Fruit fly (Drosophila melanogaster): Measurements from ENCODE around the gene vig2.
A peak's percentile ranks its signal among the peaks of the same experiment; 100 is the strongest.

vig2 gene

DNA sequence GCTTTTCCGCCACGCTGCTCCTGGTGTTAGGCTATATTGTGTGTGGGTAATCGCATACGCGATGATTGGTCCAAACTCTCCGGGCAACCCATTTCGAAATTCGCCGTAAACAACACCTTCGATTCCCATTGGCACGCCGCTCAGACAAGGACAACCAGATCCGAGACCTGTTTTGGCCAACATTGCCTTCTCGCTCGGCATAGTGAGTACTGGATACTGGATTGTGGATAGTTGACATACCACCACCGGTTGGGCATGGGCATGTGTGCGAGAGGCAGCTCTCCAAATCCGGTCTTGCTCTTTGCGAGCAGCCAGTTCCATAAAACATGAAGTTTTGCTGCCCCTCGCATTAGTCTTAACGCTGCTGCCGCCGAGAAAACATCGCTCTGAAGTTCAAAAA is 28.5 kb upstream of the vig2 start, which contains the start of gene fd96Cb (continued):
- TF ChIP-seq CG42726 (GFP tag; IDR thresholded peaks at IDR 0.05; ENCODE audit: partially characterized antibody) (no peak), cg (GFP tag; optimal IDR thresholded peaks at IDR 0.05) (peak; percentile 64), Nf-YA (GFP tag; IDR thresholded peaks at IDR 0.05) (peak; percentile 95)

DNA sequence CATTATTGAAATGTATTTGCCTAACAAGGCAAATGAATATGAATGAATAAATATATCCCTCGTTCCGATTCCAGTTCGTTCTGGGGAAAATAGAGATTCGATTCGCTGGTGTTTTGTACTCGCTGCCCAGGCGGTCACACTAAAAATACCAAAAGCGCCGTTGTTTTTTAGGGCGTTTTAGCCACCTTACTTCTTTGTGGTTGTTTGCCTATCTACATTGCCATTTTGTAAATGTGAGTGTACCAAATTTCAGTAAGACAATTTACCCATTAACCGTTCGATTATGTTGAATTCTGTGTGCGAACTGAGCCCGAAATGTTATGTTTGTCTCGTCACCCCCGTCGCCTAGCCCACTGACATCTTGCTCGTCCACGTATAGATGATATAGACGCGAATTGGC is 25.7 kb upstream of the vig2 start, which contains the start of the genes CG33095 and CG33096:
Gene CG33095 (plus strand): TSS at position 187 of the 400 bp plus-strand sequence.
Gene CG33096 (plus strand): TSS at position 187 of the 400 bp plus-strand sequence.
- TF ChIP-seq CG11398 (GFP tag; optimal IDR thresholded peaks at IDR 0.05): no peak
- TF ChIP-seq CG17568 (GFP tag; optimal IDR thresholded peaks at IDR 0.05): no peak
- TF ChIP-seq trem (tag; optimal IDR thresholded peaks at IDR 0.05): peak; percentile 35
- 0 out of 3 replicates have a peak, but pooled peaks have one; percentile 10 for TF ChIP-seq knrl (GFP tag; IDR thresholded peaks at IDR 0.05; ENCODE audit: partially characterized antibody)
- peak; percentile 83 for TF ChIP-seq MBD-R2 (GFP tag; IDR thresholded peaks at IDR 0.05)
- TF ChIP-seq CG16813 (GFP tag; IDR thresholded peaks at IDR 0.05; ENCODE audit: partially characterized antibody): 0 out of 3 replicates have a peak, but pooled peaks have one; percentile 43
- TF ChIP-seq CG9797 (GFP tag; optimal IDR thresholded peaks at IDR 0.05): peak; percentile 75
- TF ChIP-seq cg (GFP tag; optimal IDR thresholded peaks at IDR 0.05): peak; percentile 71
- peak; percentile 84 for TF ChIP-seq CG1603 (tag; optimal IDR thresholded peaks at IDR 0.05)
- peak; percentile 83 for TF ChIP-seq gsb-n (tag; optimal IDR thresholded peaks at IDR 0.05)
- TF ChIP-seq salm (tag; optimal IDR thresholded peaks at IDR 0.05): no peak
- no peak for TF ChIP-seq CG9727 (GFP tag; optimal IDR thresholded peaks at IDR 0.05)
- peak; percentile 27 for TF ChIP-seq Dp (GFP tag; optimal IDR thresholded peaks at IDR 0.05)
- peak; percentile 76 for TF ChIP-seq CG33213 (GFP tag; optimal IDR thresholded peaks at IDR 0.05)
- TF ChIP-seq CG34376 (GFP tag; optimal IDR thresholded peaks at IDR 0.05): no peak
- TF ChIP-seq Jarid2 (GFP tag; optimal IDR thresholded peaks at IDR 0.05): peak; percentile 21
- TF ChIP-seq Ets65A (GFP tag): peak; percentile 86
- TF ChIP-seq Med (GFP tag): peak; percentile 77
- TF ChIP-seq hkb (optimal IDR thresholded peaks at IDR 0.05): peak; percentile 31
- TF ChIP-seq hkb (GFP tag; IDR thresholded peaks at IDR 0.05): no peak
- TF ChIP-seq CG6689 (GFP tag; IDR thresholded peaks at IDR 0.05): peak; percentile 85
- peak; percentile 47 for TF ChIP-seq Ets97D (GFP tag; optimal IDR thresholded peaks at IDR 0.05)
- no peak for TF ChIP-seq dmrt99B (tag; optimal IDR thresholded peaks at IDR 0.05)
- TF ChIP-seq HmgD (GFP tag; optimal IDR thresholded peaks at IDR 0.05): peak; percentile 7
- peak; percentile 9 for TF ChIP-seq Sin3A (optimal IDR thresholded peaks at IDR 0.05)
- TF ChIP-seq row (GFP tag; IDR thresholded peaks at IDR 0.05): peak; percentile 88
- TF ChIP-seq chinmo (GFP tag; IDR thresholded peaks at IDR 0.05; ENCODE audit: partially characterized antibody): 0 out of 4 replicates have a peak, but pooled peaks have one; percentile 38
- peak; percentile 83 for TF ChIP-seq CG30020 (tag; optimal IDR thresholded peaks at IDR 0.05)
- no peak for TF ChIP-seq Hr39 (optimal IDR thresholded peaks at IDR 0.05)
- peak; percentile 98 for TF ChIP-seq CG15514 (GFP tag; optimal IDR thresholded peaks at IDR 0.05)
- no peak for TF ChIP-seq Six4 (GFP tag; optimal IDR thresholded peaks at IDR 0.05)
- peak; percentile 75 for TF ChIP-seq CG8290 (GFP tag; optimal IDR thresholded peaks at IDR 0.05)
- TF ChIP-seq CG8290 (tag; optimal IDR thresholded peaks at IDR 0.05): peak in 1 of 2 experiments; percentile 2
- TF ChIP-seq D19A (tag; optimal IDR thresholded peaks at IDR 0.05): peak; percentile 47
- peak; percentile 8 for TF ChIP-seq CG2116 (GFP tag; optimal IDR thresholded peaks at IDR 0.05)
- no peak for TF ChIP-seq CG3163 (GFP tag; optimal IDR thresholded peaks at IDR 0.05)
- TF ChIP-seq E2f2 (GFP tag; IDR thresholded peaks at IDR 0.05): peak; percentile 21; the same call in 1 of the 2 replicates
- no peak for TF ChIP-seq CG2202 (tag; optimal IDR thresholded peaks at IDR 0.05)
- peak; percentile 11 for TF ChIP-seq CG3995 (GFP tag; optimal IDR thresholded peaks at IDR 0.05)
- peak; percentile 31 for TF ChIP-seq BEAF-32 (GFP tag; optimal IDR thresholded peaks at IDR 0.05)
- TF ChIP-seq MESR4 (GFP tag; optimal IDR thresholded peaks at IDR 0.05): peak; percentile 92
- TF ChIP-seq pzg (GFP tag; optimal IDR thresholded peaks at IDR 0.05): peak; percentile 76
- peak; percentile 57 for TF ChIP-seq CG12659 (GFP tag; optimal IDR thresholded peaks at IDR 0.05)
- 0 out of 3 replicates have a peak, but pooled peaks have one; percentile 10 for TF ChIP-seq CG11695 (GFP tag; IDR thresholded peaks at IDR 0.05)
- peak; percentile 68 for TF ChIP-seq HmgZ (tag; optimal IDR thresholded peaks at IDR 0.05)
- no peak for TF ChIP-seq tll (GFP tag; optimal IDR thresholded peaks at IDR 0.05)
- TF ChIP-seq stwl (tag; optimal IDR thresholded peaks at IDR 0.05): peak; percentile 84
